Worm (Caenorhabditis elegans) whole organism, L3 larva: Measurements from ENCODE around the gene C13F10.1.

Source experiments
- R02D3.7 ChIP-seq: fragments of 150-350 bp; optimal IDR thresholded peaks from 2 replicates; lab custom pipeline; 2014; ENCODE audit warnings: missing biosample characterization, missing genetic modification characterization
- ZK546.5 ChIP-seq: sonication (generic microtip); optimal IDR thresholded peaks from 2 replicates; lab custom pipeline; 2017; ENCODE audit warnings: missing biosample characterization, missing genetic modification characterization
- aly-2 ChIP-seq: fragments of 150-350 bp; optimal IDR thresholded peaks from 2 replicates; lab custom pipeline; 2014; ENCODE audit warnings: missing biosample characterization, missing genetic modification characterization
- ama-1 ChIP-seq: fragments of 150-350 bp; optimal IDR thresholded peaks from 2 replicates; lab custom pipeline; 2018
- ceh-16 ChIP-seq: sonication (generic microtip); optimal IDR thresholded peaks from 2 replicates; lab custom pipeline; 2017; ENCODE audit warnings: missing biosample characterization, missing genetic modification characterization
- ceh-28 ChIP-seq: fragments of 150-350 bp; optimal IDR thresholded peaks from 2 replicates; lab custom pipeline; 2014; ENCODE audit warnings: missing biosample characterization, missing genetic modification reagents, missing genetic modification characterization
- ceh-82 ChIP-seq: fragments of 150-350 bp; optimal IDR thresholded peaks from 2 replicates; lab custom pipeline; 2014; ENCODE audit warnings: missing biosample characterization, missing genetic modification characterization
- ceh-9 ChIP-seq: sonication (generic microtip); optimal IDR thresholded peaks from 2 replicates; lab custom pipeline; 2018; ENCODE audit warnings: missing biosample characterization, missing genetic modification characterization
- daf-12 ChIP-seq: fragments of 150-350 bp; optimal IDR thresholded peaks from 2 replicates; lab custom pipeline; 2014; ENCODE audit warnings: missing biosample characterization, missing genetic modification reagents, missing genetic modification characterization
- egl-27 ChIP-seq: sonication (generic microtip); optimal IDR thresholded peaks from 4 replicates; lab custom pipeline; 2017; ENCODE audit warnings: missing biosample characterization, missing genetic modification reagents, missing genetic modification characterization
- egl-5 ChIP-seq: fragments of 150-350 bp; optimal IDR thresholded peaks from 2 replicates; lab custom pipeline; 2017; ENCODE audit warnings: missing biosample characterization, missing genetic modification reagents, missing genetic modification characterization, inconsistent platforms
- elt-1 ChIP-seq: fragments of 150-350 bp; optimal IDR thresholded peaks from 2 replicates; lab custom pipeline; 2014; ENCODE audit warnings: missing biosample characterization, missing genetic modification characterization
- elt-3 ChIP-seq, 3 experiments: fragments of 150-350 bp in 1 of 3; sonication (generic microtip) in 2 of 3; optimal IDR thresholded peaks; 2 replicates in 2 of 3; 4 replicates in 1 of 3; lab custom pipeline; 2014 to 2017; ENCODE audit warnings: missing biosample characterization in 3 of 3, missing genetic modification characterization in 3 of 3
- eor-1 ChIP-seq, 2 experiments: fragments of 150-350 bp; optimal IDR thresholded peaks; 2 replicates each; lab custom pipeline; 2014 to 2018; ENCODE audit warnings: missing biosample characterization in 2 of 2, missing genetic modification characterization in 2 of 2
- fkh-10 ChIP-seq: sonication (generic microtip); optimal IDR thresholded peaks from 2 replicates; lab custom pipeline; 2017; ENCODE audit warnings: missing biosample characterization, missing genetic modification reagents, missing genetic modification characterization
- fkh-2 ChIP-seq: fragments of 150-350 bp; optimal IDR thresholded peaks from 2 replicates; lab custom pipeline; 2014; ENCODE audit warnings: missing biosample characterization, missing genetic modification reagents, missing genetic modification characterization
- fos-1 ChIP-seq: fragments of 150-350 bp; optimal IDR thresholded peaks from 2 replicates; lab custom pipeline; 2014; ENCODE audit warnings: missing biosample characterization, missing genetic modification characterization
- hmg-11 ChIP-seq: sonication (generic microtip); optimal IDR thresholded peaks from 2 replicates; lab custom pipeline; 2016; ENCODE audit warnings: missing genetic modification characterization, missing compliant biosample characterization
- lin-15B ChIP-seq: fragments of 150-350 bp; optimal IDR thresholded peaks from 2 replicates; lab custom pipeline; 2014; ENCODE audit warnings: missing biosample characterization, missing genetic modification characterization
- lsy-12 ChIP-seq: sonication (generic microtip); optimal IDR thresholded peaks from 2 replicates; lab custom pipeline; 2016; ENCODE audit warnings: mild to moderate bottlenecking, missing genetic modification characterization, missing compliant biosample characterization
- mdl-1 ChIP-seq: fragments of 150-350 bp; optimal IDR thresholded peaks from 2 replicates; lab custom pipeline; 2014; ENCODE audit warnings: missing biosample characterization, missing genetic modification characterization
- nfya-1 ChIP-seq: sonication (generic microtip); optimal IDR thresholded peaks from 2 replicates; lab custom pipeline; 2017; ENCODE audit warnings: missing genetic modification characterization, mild to moderate bottlenecking, missing compliant biosample characterization, antibody characterized with exemption, moderate library complexity; ENCODE audit not compliant: insufficient read depth
- nhr-11 ChIP-seq: fragments of 150-350 bp; optimal IDR thresholded peaks from 2 replicates; lab custom pipeline; 2014; ENCODE audit warnings: missing biosample characterization, missing genetic modification characterization
- nhr-12 ChIP-seq: fragments of 150-350 bp; optimal IDR thresholded peaks from 2 replicates; lab custom pipeline; 2014; ENCODE audit warnings: missing biosample characterization, missing genetic modification characterization
- nhr-23 ChIP-seq: fragments of 150-350 bp; optimal IDR thresholded peaks from 2 replicates; lab custom pipeline; 2014; ENCODE audit warnings: missing biosample characterization, missing genetic modification reagents, missing genetic modification characterization
- nhr-237 ChIP-seq: fragments of 150-350 bp; optimal IDR thresholded peaks from 2 replicates; lab custom pipeline; 2014; ENCODE audit warnings: missing biosample characterization, missing genetic modification characterization
- nhr-25 ChIP-seq: sonication (generic microtip); optimal IDR thresholded peaks from 2 replicates; lab custom pipeline; 2017; ENCODE audit warnings: missing biosample characterization, missing genetic modification characterization
- nhr-28 ChIP-seq: fragments of 150-350 bp; optimal IDR thresholded peaks from 2 replicates; lab custom pipeline; 2014; ENCODE audit warnings: missing biosample characterization, missing genetic modification characterization
- nhr-43 ChIP-seq: sonication (generic microtip); optimal IDR thresholded peaks from 2 replicates; lab custom pipeline; 2016; ENCODE audit warnings: mild to moderate bottlenecking, missing genetic modification characterization, missing compliant biosample characterization; ENCODE audit not compliant: poor library complexity, severe bottlenecking
- nhr-67 ChIP-seq: fragments of 150-350 bp; optimal IDR thresholded peaks from 2 replicates; lab custom pipeline; 2014; ENCODE audit warnings: missing biosample characterization, missing genetic modification characterization
- nhr-76 ChIP-seq: fragments of 150-350 bp; sonication (generic microtip); optimal IDR thresholded peaks from 5 replicates; lab custom pipeline; 2014; ENCODE audit warnings: missing biosample characterization, missing genetic modification characterization
- nhr-77 ChIP-seq: fragments of 150-350 bp; optimal IDR thresholded peaks from 2 replicates; lab custom pipeline; 2014; ENCODE audit warnings: missing biosample characterization, missing genetic modification characterization
- pha-4 ChIP-seq: fragments of 150-350 bp; optimal IDR thresholded peaks from 2 replicates; lab custom pipeline; 2014; ENCODE audit warnings: missing biosample characterization, missing genetic modification reagents, missing genetic modification characterization
- pqm-1 ChIP-seq: fragments of 150-350 bp; optimal IDR thresholded peaks from 2 replicates; lab custom pipeline; 2017; ENCODE audit warnings: missing biosample characterization, missing genetic modification characterization, inconsistent platforms
- sea-2 ChIP-seq: fragments of 150-350 bp; sonication (generic microtip); optimal IDR thresholded peaks from 4 replicates; lab custom pipeline; 2014; ENCODE audit warnings: missing biosample characterization, missing genetic modification reagents, missing genetic modification characterization
- skn-1 ChIP-seq: fragments of 150-350 bp; optimal IDR thresholded peaks from 2 replicates; lab custom pipeline; 2014; ENCODE audit warnings: missing biosample characterization, missing genetic modification characterization
- snpc-4 ChIP-seq: fragments of 150-350 bp; optimal IDR thresholded peaks from 2 replicates; lab custom pipeline; 2014; ENCODE audit warnings: missing biosample characterization, missing genetic modification characterization
- tbx-2 ChIP-seq: sonication (generic microtip); optimal IDR thresholded peaks from 2 replicates; lab custom pipeline; 2016; ENCODE audit warnings: mild to moderate bottlenecking, missing genetic modification characterization, missing compliant biosample characterization
- unc-39 ChIP-seq: sonication (generic microtip); optimal IDR thresholded peaks from 4 replicates; lab custom pipeline; 2017; ENCODE audit warnings: missing biosample characterization, missing genetic modification characterization
- unc-62 ChIP-seq: fragments of 150-350 bp; sonication (generic microtip); optimal IDR thresholded peaks from 4 replicates; lab custom pipeline; 2014; ENCODE audit warnings: missing biosample characterization, missing genetic modification reagents, missing genetic modification characterization
- zag-1 ChIP-seq: fragments of 150-350 bp; optimal IDR thresholded peaks from 2 replicates; lab custom pipeline; 2014; ENCODE audit warnings: missing biosample characterization, missing genetic modification characterization
- ztf-11 ChIP-seq: fragments of 150-350 bp; optimal IDR thresholded peaks from 2 replicates; lab custom pipeline; 2014; ENCODE audit warnings: missing biosample characterization, missing genetic modification characterization
- ztf-4 ChIP-seq: fragments of 150-350 bp; optimal IDR thresholded peaks from 2 replicates; lab custom pipeline; 2014; ENCODE audit warnings: missing biosample characterization, missing genetic modification characterization

Gene C13F10.1

ce11 chrV:7231524-7231923, 7.6 kb downstream of the C13F10.1 start:
- TF ChIP-seq nhr-67 (tag; lab: Kevin White, UChicago) (no peak), egl-5 (tag; lab: Kevin White, UChicago) (no peak)

- TF ChIP-seq ceh-9 (no peak), pqm-1 (no peak), eor-1 (tag; optimal IDR thresholded peaks at IDR 0.05; lab: Kevin White, UChicago) (no peak), tbx-2 (tag; lab: Kevin White, UChicago) (no peak), sea-2 (GFP tag; lab: Kevin White, UChicago) (no peak), nhr-12 (tag; lab: Kevin White, UChicago) (no peak)
These were observed 10.8 kb downstream of the C13F10.1 start, which contains the start of gene C05C8.5 for ce11 chrV:7234726-7235125. Gene C05C8.5 (minus strand): TSS chrV:7234826.

- TF ChIP-seq elt-1 (tag; lab: Kevin White, UChicago): no peak
- TF ChIP-seq nhr-237 (tag; lab: Kevin White, UChicago): no peak
- no peak for TF ChIP-seq eor-1 (tag; optimal IDR thresholded peaks at IDR 0.05; lab: Kevin White, UChicago)
- TF ChIP-seq hmg-11 (tag; lab: Kevin White, UChicago): no peak
- no peak for TF ChIP-seq nfya-1 (tag; lab: Kevin White, UChicago)
- no peak for TF ChIP-seq pha-4 (tag; lab: Kevin White, UChicago)
- TF ChIP-seq egl-27 (tag; lab: Kevin White, UChicago): no peak
- no peak for TF ChIP-seq daf-12
- no peak for TF ChIP-seq snpc-4 (tag; lab: Kevin White, UChicago)
- no peak for TF ChIP-seq pqm-1
- no peak for TF ChIP-seq nhr-11 (tag; lab: Kevin White, UChicago)
- no peak for TF ChIP-seq tbx-2 (tag; lab: Kevin White, UChicago)
- TF ChIP-seq nhr-12 (tag; lab: Kevin White, UChicago): no peak
- no peak for TF ChIP-seq nhr-25 (tag; lab: Kevin White, UChicago)
- no peak for TF ChIP-seq unc-39 (tag; lab: Kevin White, UChicago)
These were observed 12.8 kb downstream of the C13F10.1 start for ce11 chrV:7236694-7237093.

ce11 chrV:7237094-7237132, 13.0 kb downstream of the C13F10.1 start, which contains the start of gene hpo-9:
Gene hpo-9 (minus strand): TSS chrV:7237130.
- TF ChIP-seq zag-1 (tag; lab: Kevin White, UChicago) (no peak), mdl-1 (tag; lab: Kevin White, UChicago) (no peak), nhr-23 (tag; lab: Kevin White, UChicago) (no peak), nhr-12 (tag; lab: Kevin White, UChicago) (no peak), nhr-43 (tag; lab: Kevin White, UChicago) (no peak), fos-1 (tag; lab: Kevin White, UChicago) (no peak), ztf-4 (tag; lab: Kevin White, UChicago) (no peak), elt-1 (tag; lab: Kevin White, UChicago) (no peak), elt-3 (tag; optimal IDR thresholded peaks at IDR 0.05; lab: Kevin White, UChicago) (no peak), skn-1 (tag; lab: Kevin White, UChicago) (no peak), pqm-1 (no peak), unc-39 (tag; lab: Kevin White, UChicago) (no peak), egl-5 (tag; lab: Kevin White, UChicago) (no peak), nhr-76 (tag; lab: Kevin White, UChicago) (no peak), ceh-16 (tag; lab: Kevin White, UChicago) (no peak), pha-4 (tag; lab: Kevin White, UChicago) (no peak), tbx-2 (tag; lab: Kevin White, UChicago) (no peak), egl-27 (tag; lab: Kevin White, UChicago) (no peak), aly-2 (tag; lab: Kevin White, UChicago) (no peak)
- TF ChIP-seq, all 47 proteins: peak for 0

ce11 chrV:7237133-7237532, 13.3 kb downstream of the C13F10.1 start, which contains the start of gene hyls-1:
Gene hyls-1 (plus strand): TSS chrV:7237381.
- TF ChIP-seq nhr-25 (tag; lab: Kevin White, UChicago) (peak; percentile 80), nhr-28 (tag; lab: Kevin White, UChicago) (no peak), fos-1 (tag; lab: Kevin White, UChicago) (no peak), hmg-11 (tag; lab: Kevin White, UChicago) (peak; percentile 86), zag-1 (tag; lab: Kevin White, UChicago) (no peak), ceh-28 (tag; lab: Kevin White, UChicago) (peak; percentile 65), ztf-11 (tag; lab: Kevin White, UChicago) (no peak), nhr-76 (tag; lab: Kevin White, UChicago) (no peak), fkh-2 (tag; lab: Kevin White, UChicago) (no peak), ZK546.5 (tag; lab: Kevin White, UChicago) (no peak), aly-2 (tag; lab: Kevin White, UChicago) (no peak), lin-15B (tag; lab: Kevin White, UChicago) (peak; percentile 92), nhr-12 (tag; lab: Kevin White, UChicago) (no peak), sea-2 (GFP tag; lab: Kevin White, UChicago) (no peak), lsy-12 (tag; lab: Kevin White, UChicago) (no peak), snpc-4 (tag; lab: Kevin White, UChicago) (peak; percentile 57), mdl-1 (tag; lab: Kevin White, UChicago) (no peak), nhr-77 (tag; lab: Kevin White, UChicago) (no peak), ceh-82 (peak; percentile 57), R02D3.7 (tag; lab: Kevin White, UChicago) (peak; percentile 69), egl-27 (tag; lab: Kevin White, UChicago) (no peak), fkh-10 (no peak), tbx-2 (tag; lab: Kevin White, UChicago) (no peak), nhr-43 (tag; lab: Kevin White, UChicago) (peak; percentile 92), skn-1 (tag; lab: Kevin White, UChicago) (peak; percentile 37), unc-62 (no peak), ceh-16 (tag; lab: Kevin White, UChicago) (no peak), ceh-9 (no peak), eor-1 (tag; optimal IDR thresholded peaks at IDR 0.05; lab: Kevin White, UChicago) (no peak), ama-1 (lab: Kevin White, UChicago) (peak; percentile 32), pqm-1 (peak; percentile 31)
